Fruit fly (Drosophila melanogaster): ENCODE results near the gene CG4116.

CG4116 gene

DNA sequence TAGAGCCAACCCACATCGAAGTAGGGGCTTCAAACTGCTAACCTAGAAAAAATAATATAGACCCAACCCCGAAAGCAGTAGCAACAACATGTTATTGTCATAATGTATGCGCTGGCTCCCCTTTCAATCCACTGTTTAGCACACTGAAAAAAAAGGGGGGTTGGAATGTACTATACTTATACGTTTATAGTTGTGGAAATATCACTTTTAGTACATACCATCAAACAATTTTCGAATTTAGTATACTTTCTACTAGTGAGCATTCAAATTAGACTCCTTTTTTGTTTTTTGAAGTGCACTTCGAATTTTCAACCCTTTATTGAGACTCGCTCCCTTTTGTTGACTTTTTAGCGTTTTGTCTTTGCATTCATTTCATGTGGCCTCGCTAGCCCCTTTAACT lies 30.8 kb downstream of the CG4116 start (continued):
- no peak for TF ChIP-seq sisA (GFP tag; IDR thresholded peaks at IDR 0.05)
- 0 out of 3 replicates have a peak, but pooled peaks have one; percentile 15 for TF ChIP-seq CG34422 (GFP tag; IDR thresholded peaks at IDR 0.05)
- TF ChIP-seq shn (GFP tag; optimal IDR thresholded peaks at IDR 0.05): no peak
- no peak for TF ChIP-seq prd (optimal IDR thresholded peaks at IDR 0.05)
- peak; percentile 31; the same call in 1 of the 3 replicates for TF ChIP-seq prd (GFP tag; IDR thresholded peaks at IDR 0.05)
- TF ChIP-seq CG9609 (GFP tag; optimal IDR thresholded peaks at IDR 0.05): no peak
- no peak for TF ChIP-seq Fer2 (tag; optimal IDR thresholded peaks at IDR 0.05)
- TF ChIP-seq CG10267 (tag; optimal IDR thresholded peaks at IDR 0.05): no peak
- TF ChIP-seq Sry-δ (GFP tag; optimal IDR thresholded peaks at IDR 0.05): no peak
- TF ChIP-seq Ets97D (GFP tag; optimal IDR thresholded peaks at IDR 0.05): no peak
- peak in 1 of 2 experiments; percentile 17 for TF ChIP-seq dpn (GFP tag; optimal IDR thresholded peaks at IDR 0.05)
- TF ChIP-seq CG15011 (GFP tag; optimal IDR thresholded peaks at IDR 0.05): no peak
- no peak for TF ChIP-seq toy (GFP tag; IDR thresholded peaks at IDR 0.05)
- TF ChIP-seq CG18011 (GFP tag; optimal IDR thresholded peaks at IDR 0.05): no peak
- TF ChIP-seq ranshi (GFP tag; IDR thresholded peaks at IDR 0.05): no peak
- no peak for TF ChIP-seq CrebB (tag; optimal IDR thresholded peaks at IDR 0.05)
- TF ChIP-seq cwo (GFP tag; optimal IDR thresholded peaks at IDR 0.05): peak; percentile 20
- TF ChIP-seq ssp (GFP tag; IDR thresholded peaks at IDR 0.05): no peak
- TF ChIP-seq eyg (GFP tag; optimal IDR thresholded peaks at IDR 0.05): no peak
- no peak for TF ChIP-seq Myb (GFP tag; optimal IDR thresholded peaks at IDR 0.05)
- TF ChIP-seq Dip2 (GFP tag; IDR thresholded peaks at IDR 0.05): no peak
- no peak for TF ChIP-seq Lpt (GFP tag; optimal IDR thresholded peaks at IDR 0.05)
- peak; percentile 2 for TF ChIP-seq CG2120 (GFP tag; optimal IDR thresholded peaks at IDR 0.05)
- no peak for TF ChIP-seq emc (GFP tag; optimal IDR thresholded peaks at IDR 0.05)
- TF ChIP-seq CG7556 (GFP tag; optimal IDR thresholded peaks at IDR 0.05): peak; percentile 9
- TF ChIP-seq CG7271 (tag; optimal IDR thresholded peaks at IDR 0.05): no peak
- TF ChIP-seq tap (tag; optimal IDR thresholded peaks at IDR 0.05): no peak
- no peak for TF ChIP-seq Kr (GFP tag; optimal IDR thresholded peaks at IDR 0.05)
- no peak for TF ChIP-seq Aef1 (GFP tag; IDR thresholded peaks at IDR 0.05)
- TF ChIP-seq CG17568 (GFP tag; optimal IDR thresholded peaks at IDR 0.05): no peak
- TF ChIP-seq CG31388 (GFP tag; optimal IDR thresholded peaks at IDR 0.05): no peak
- TF ChIP-seq sim (GFP tag; IDR thresholded peaks at IDR 0.05): no peak
- peak; percentile 9 for TF ChIP-seq Hsf (GFP tag; optimal IDR thresholded peaks at IDR 0.05)
- TF ChIP-seq CG14710 (tag; optimal IDR thresholded peaks at IDR 0.05): peak; percentile 2
- no peak for TF ChIP-seq BtbVII (GFP tag; optimal IDR thresholded peaks at IDR 0.05)
- no peak for TF ChIP-seq CG4617 (GFP tag; optimal IDR thresholded peaks at IDR 0.05; ENCODE audit: borderline replicate concordance)
- no peak for TF ChIP-seq YL-1 (GFP tag; optimal IDR thresholded peaks at IDR 0.05)
- no peak for TF ChIP-seq BEAF-32 (GFP tag; optimal IDR thresholded peaks at IDR 0.05)
- peak; percentile 2 for TF ChIP-seq caup (GFP tag; optimal IDR thresholded peaks at IDR 0.05; ENCODE audit: severe bottlenecking)
- TF ChIP-seq zfh1 (GFP tag; IDR thresholded peaks at IDR 0.05): peak; percentile 37; the same call in 1 of the 3 replicates
- no peak for TF ChIP-seq schlank (tag; optimal IDR thresholded peaks at IDR 0.05)
- no peak for TF ChIP-seq CG2116 (GFP tag; optimal IDR thresholded peaks at IDR 0.05)
- no peak for TF ChIP-seq CG42726 (GFP tag; IDR thresholded peaks at IDR 0.05; ENCODE audit: partially characterized antibody)
- TF ChIP-seq CG8944 (GFP tag; optimal IDR thresholded peaks at IDR 0.05): no peak
- TF ChIP-seq NC2β (GFP tag; optimal IDR thresholded peaks at IDR 0.05): no peak
- no peak for TF ChIP-seq run (tag; optimal IDR thresholded peaks at IDR 0.05)
- TF ChIP-seq tin (GFP tag; optimal IDR thresholded peaks at IDR 0.05): peak; percentile 7
- no peak for TF ChIP-seq tll (GFP tag; optimal IDR thresholded peaks at IDR 0.05)
- no peak for TF ChIP-seq CG4854 (GFP tag; optimal IDR thresholded peaks at IDR 0.05)
- no peak for TF ChIP-seq ATbp (GFP tag; optimal IDR thresholded peaks at IDR 0.05)
- no peak for TF ChIP-seq ase (GFP tag; IDR thresholded peaks at IDR 0.05)
- TF ChIP-seq NFAT (GFP tag; IDR thresholded peaks at IDR 0.05): no peak
